Fruit fly (Drosophila melanogaster): ENCODE measurements around the gene Cap-D3.

Cap-D3 gene

dm6 chr2L:5496468-5497093 is 29.1 kb upstream of the Cap-D3 start:
- TF ChIP-seq cnc (optimal IDR thresholded peaks at IDR 0.05) (no peak), CG1620 (GFP tag; optimal IDR thresholded peaks at IDR 0.05) (no peak), CG7101 (tag; optimal IDR thresholded peaks at IDR 0.05) (no peak)

- TF ChIP-seq Clk (GFP tag; optimal IDR thresholded peaks at IDR 0.05) (no peak), pad (GFP tag; optimal IDR thresholded peaks at IDR 0.05) (no peak)
Observed at dm6 chr2L:5499458-5499857, 26.2 kb upstream of the Cap-D3 start.

dm6 chr2L:5501335-5501734 is 24.4 kb upstream of the Cap-D3 start:
- no peak for TF ChIP-seq ovo (GFP tag; optimal IDR thresholded peaks at IDR 0.05)
- no peak for TF ChIP-seq Clk (GFP tag; optimal IDR thresholded peaks at IDR 0.05)
- no peak for TF ChIP-seq CG14711 (tag; optimal IDR thresholded peaks at IDR 0.05)
- no peak for TF ChIP-seq CG5204 (GFP tag; optimal IDR thresholded peaks at IDR 0.05)
- TF ChIP-seq tj (GFP tag; optimal IDR thresholded peaks at IDR 0.05), result no peak
- TF ChIP-seq bab1 (GFP tag; optimal IDR thresholded peaks at IDR 0.05), result no peak
- TF ChIP-seq CG1620 (GFP tag; optimal IDR thresholded peaks at IDR 0.05), result no peak
- no peak for TF ChIP-seq pad (GFP tag; optimal IDR thresholded peaks at IDR 0.05)

dm6 chr2L:5502868-5503267 is 22.8 kb upstream of the Cap-D3 start:
- TF ChIP-seq tj (GFP tag; optimal IDR thresholded peaks at IDR 0.05) (no peak), CG12768 (GFP tag; optimal IDR thresholded peaks at IDR 0.05) (no peak), CG14711 (tag; optimal IDR thresholded peaks at IDR 0.05) (no peak), cic (GFP tag; optimal IDR thresholded peaks at IDR 0.05) (no peak), CG7101 (tag; optimal IDR thresholded peaks at IDR 0.05) (no peak), bab1 (GFP tag; optimal IDR thresholded peaks at IDR 0.05) (no peak), toe (GFP tag; optimal IDR thresholded peaks at IDR 0.05) (no peak), Mnt (GFP tag; optimal IDR thresholded peaks at IDR 0.05) (no peak), Crg-1 (GFP tag; optimal IDR thresholded peaks at IDR 0.05) (no peak), Hr96 (GFP tag; optimal IDR thresholded peaks at IDR 0.05) (no peak), Clk (GFP tag; optimal IDR thresholded peaks at IDR 0.05) (no peak), CG7045 (GFP tag; optimal IDR thresholded peaks at IDR 0.05) (no peak), pad (GFP tag; optimal IDR thresholded peaks at IDR 0.05) (no peak), CG11617 (GFP tag; optimal IDR thresholded peaks at IDR 0.05) (no peak)

- TF ChIP-seq CG14711 (tag; optimal IDR thresholded peaks at IDR 0.05), result no peak
- TF ChIP-seq kay (GFP tag; ENCODE audit: borderline replicate concordance), result no peak
- TF ChIP-seq CG7045 (GFP tag; optimal IDR thresholded peaks at IDR 0.05), result no peak
- no peak for TF ChIP-seq ovo (GFP tag; optimal IDR thresholded peaks at IDR 0.05)
- TF ChIP-seq Hr96 (GFP tag; optimal IDR thresholded peaks at IDR 0.05), result no peak
- TF ChIP-seq CG33017 (tag; optimal IDR thresholded peaks at IDR 0.05), result no peak
- no peak for TF ChIP-seq pad (GFP tag; optimal IDR thresholded peaks at IDR 0.05)
Observed at dm6 chr2L:5505130-5505529, 20.6 kb upstream of the Cap-D3 start.

dm6 chr2L:5507082-5507481 is 18.6 kb upstream of the Cap-D3 start:
- TF ChIP-seq CG5204 (GFP tag; optimal IDR thresholded peaks at IDR 0.05), result no peak
- no peak for TF ChIP-seq CG11617 (GFP tag; optimal IDR thresholded peaks at IDR 0.05)
- TF ChIP-seq CG12768 (GFP tag; optimal IDR thresholded peaks at IDR 0.05), result no peak
- no peak for TF ChIP-seq cnc (optimal IDR thresholded peaks at IDR 0.05)
- TF ChIP-seq ovo (GFP tag; optimal IDR thresholded peaks at IDR 0.05), result no peak
- no peak for TF ChIP-seq Hr96 (GFP tag; optimal IDR thresholded peaks at IDR 0.05)
- TF ChIP-seq cic (GFP tag; optimal IDR thresholded peaks at IDR 0.05), result no peak
- no peak for TF ChIP-seq Mnt (GFP tag; optimal IDR thresholded peaks at IDR 0.05)
- TF ChIP-seq Crg-1 (GFP tag; optimal IDR thresholded peaks at IDR 0.05), result no peak
- no peak for TF ChIP-seq CG7045 (GFP tag; optimal IDR thresholded peaks at IDR 0.05)
- no peak for TF ChIP-seq CG7101 (tag; optimal IDR thresholded peaks at IDR 0.05)

dm6 chr2L:5507823-5508438 is 17.8 kb upstream of the Cap-D3 start:
- no peak for TF ChIP-seq Mnt (GFP tag; optimal IDR thresholded peaks at IDR 0.05)
- TF ChIP-seq kay (GFP tag; ENCODE audit: borderline replicate concordance), result no peak
- no peak for TF ChIP-seq CG12768 (GFP tag; optimal IDR thresholded peaks at IDR 0.05)

dm6 chr2L:5514946-5515345 is 10.8 kb upstream of the Cap-D3 start:
- TF ChIP-seq CG11617 (GFP tag; optimal IDR thresholded peaks at IDR 0.05) (no peak), CG12768 (GFP tag; optimal IDR thresholded peaks at IDR 0.05) (no peak), toe (GFP tag; optimal IDR thresholded peaks at IDR 0.05) (no peak), kay (GFP tag; ENCODE audit: borderline replicate concordance) (no peak), CG7045 (GFP tag; optimal IDR thresholded peaks at IDR 0.05) (no peak), Mnt (GFP tag; optimal IDR thresholded peaks at IDR 0.05) (no peak), Clk (GFP tag; optimal IDR thresholded peaks at IDR 0.05) (no peak), Crg-1 (GFP tag; optimal IDR thresholded peaks at IDR 0.05) (no peak), cnc (optimal IDR thresholded peaks at IDR 0.05) (no peak), CG1620 (GFP tag; optimal IDR thresholded peaks at IDR 0.05) (no peak), CG7101 (tag; optimal IDR thresholded peaks at IDR 0.05) (no peak), ovo (GFP tag; optimal IDR thresholded peaks at IDR 0.05) (no peak), cic (GFP tag; optimal IDR thresholded peaks at IDR 0.05) (no peak)

All from whole organism, adult.